Fruit fly (Drosophila melanogaster) whole organism, embryonic: ENCODE data around the gene CG14931.

Experiments used
- B-H2 ChIP-seq: fragments of 200-800 bp; sonication (Bioruptor generic); optimal IDR thresholded peaks from 2 replicates; lab custom pipeline; 2018; ENCODE audit warnings: missing biosample characterization, mild to moderate bottlenecking, missing genetic modification characterization
- CG10147 ChIP-seq: fragments of 200-800 bp; sonication (Bioruptor generic); optimal IDR thresholded peaks from 2 replicates; lab custom pipeline; 2019; ENCODE audit warnings: missing biosample characterization, mild to moderate bottlenecking, missing genetic modification characterization, moderate library complexity
- CG10274 ChIP-seq: fragments of 200-800 bp; sonication (Bioruptor generic); optimal IDR thresholded peaks from 3 replicates; lab custom pipeline; 2017; ENCODE audit warnings: missing biosample characterization, mild to moderate bottlenecking, missing genetic modification characterization
- CG10543 ChIP-seq: fragments of 200-800 bp; sonication (Bioruptor generic); optimal IDR thresholded peaks from 3 replicates; lab custom pipeline; 2017; ENCODE audit warnings: missing biosample characterization, mild to moderate bottlenecking, missing genetic modification characterization, moderate library complexity
- CG12236 ChIP-seq: fragments of 200-800 bp; sonication (Bioruptor generic); optimal IDR thresholded peaks from 2 replicates; lab custom pipeline; 2016; ENCODE audit warnings: missing biosample characterization, missing genetic modification characterization
- CG12659 ChIP-seq: fragments of 200-800 bp; sonication (Bioruptor generic); optimal IDR thresholded peaks from 3 replicates; lab custom pipeline; 2017; ENCODE audit warnings: mild to moderate bottlenecking, missing biosample characterization, missing genetic modification reagents, missing genetic modification characterization
- CG14014 ChIP-seq: fragments of 200-800 bp; sonication (Bioruptor generic); IDR thresholded peaks from 2 replicates; pipeline ENCODE4 v1.3.6; 2022; ENCODE audit warnings: missing biosample characterization, missing genetic modification characterization
- CG14050 ChIP-seq: fragments of 200-800 bp; sonication (Bioruptor generic); IDR thresholded peaks from 3 replicates; pipeline ENCODE4 v1.3.6; 2022; ENCODE audit warnings: missing biosample characterization, missing genetic modification characterization
- CG17186 ChIP-seq: fragments of 200-800 bp; sonication (Bioruptor generic); optimal IDR thresholded peaks from 3 replicates; lab custom pipeline; 2017; ENCODE audit warnings: missing biosample characterization, missing genetic modification reagents, missing genetic modification characterization
- CG17328 ChIP-seq: fragments of 200-800 bp; sonication (Bioruptor generic); IDR thresholded peaks from 2 replicates; pipeline ENCODE4 v1.3.6; 2022; ENCODE audit warnings: missing biosample characterization, missing genetic modification characterization
- CG2120 ChIP-seq: fragments of 200-800 bp; sonication (Bioruptor generic); optimal IDR thresholded peaks from 3 replicates; lab custom pipeline; 2016; ENCODE audit warnings: missing biosample characterization, missing genetic modification characterization
- CG3065 ChIP-seq: fragments of 200-800 bp; sonication (Bioruptor generic); optimal IDR thresholded peaks from 2 replicates; lab custom pipeline; 2016; ENCODE audit warnings: missing biosample characterization, missing genetic modification characterization
- CG3726 ChIP-seq: fragments of 200-800 bp; sonication (Bioruptor generic); IDR thresholded peaks from 3 replicates; pipeline ENCODE4, ENCODE4 v1.3.6; 2022; ENCODE audit warnings: missing biosample characterization, missing genetic modification characterization
- CG4282 ChIP-seq: fragments of 200-800 bp; sonication (Bioruptor generic); optimal IDR thresholded peaks from 2 replicates; lab custom pipeline; 2016; ENCODE audit warnings: missing biosample characterization, missing genetic modification characterization
- CG7745 ChIP-seq: fragments of 200-800 bp; sonication (Bioruptor generic); optimal IDR thresholded peaks from 2 replicates; lab custom pipeline; 2018; ENCODE audit warnings: missing biosample characterization, mild to moderate bottlenecking, missing genetic modification characterization, moderate library complexity
- CG7963 ChIP-seq: fragments of 200-800 bp; sonication (Bioruptor generic); IDR thresholded peaks from 3 replicates; pipeline ENCODE4 v1.3.6; 2022; ENCODE audit warnings: missing biosample characterization, missing genetic modification characterization; ENCODE audit not compliant: partially characterized antibody
- CG9215 ChIP-seq: fragments of 200-800 bp; sonication (Bioruptor generic); IDR thresholded peaks from 2 replicates; pipeline ENCODE4 v1.3.6; 2022; ENCODE audit warnings: missing biosample characterization, missing genetic modification characterization
- CG9932 ChIP-seq: fragments of 200-800 bp; sonication (Bioruptor generic); IDR thresholded peaks from 2 replicates; pipeline ENCODE4 v1.3.6; 2022; ENCODE audit warnings: missing biosample characterization, missing genetic modification characterization
- CHES-1-like ChIP-seq: fragments of 200-800 bp; sonication (Bioruptor generic); optimal IDR thresholded peaks from 2 replicates; lab custom pipeline; 2016; ENCODE audit warnings: missing biosample characterization, missing genetic modification characterization
- D19B ChIP-seq: fragments of 200-800 bp; sonication (Bioruptor generic); optimal IDR thresholded peaks from 2 replicates; lab custom pipeline; 2017; ENCODE audit warnings: missing biosample characterization, mild to moderate bottlenecking, missing genetic modification characterization
- Gug ChIP-seq: fragments of 200-800 bp; sonication (Bioruptor generic); IDR thresholded peaks from 4 replicates; pipeline ENCODE4 v1.3.6; 2022; ENCODE audit warnings: missing biosample characterization, missing genetic modification characterization
- MESR4 ChIP-seq: fragments of 200-800 bp; sonication (Bioruptor generic); optimal IDR thresholded peaks from 2 replicates; lab custom pipeline; 2018; ENCODE audit warnings: missing biosample characterization, mild to moderate bottlenecking, missing genetic modification characterization, moderate library complexity
- Max ChIP-seq: fragments of 200-800 bp; sonication (Bioruptor generic); optimal IDR thresholded peaks from 2 replicates; lab custom pipeline; 2016; ENCODE audit warnings: missing biosample characterization, mild to moderate bottlenecking, missing genetic modification characterization
- Mes4 ChIP-seq: fragments of 200-800 bp; sonication (Bioruptor generic); optimal IDR thresholded peaks from 2 replicates; lab custom pipeline; 2016; ENCODE audit warnings: missing biosample characterization, missing genetic modification characterization
- NK7.1 ChIP-seq: fragments of 200-800 bp; sonication (Bioruptor generic); optimal IDR thresholded peaks from 3 replicates; lab custom pipeline; 2016; ENCODE audit warnings: missing biosample characterization, missing genetic modification characterization
- Nf-YA ChIP-seq: fragments of 200-800 bp; sonication (Bioruptor generic); IDR thresholded peaks from 2 replicates; pipeline ENCODE4 v1.3.6; 2022; ENCODE audit warnings: missing biosample characterization, missing genetic modification characterization
- Nf-YB ChIP-seq: fragments of 200-800 bp; sonication (Bioruptor generic); optimal IDR thresholded peaks from 3 replicates; lab custom pipeline; 2019; ENCODE audit warnings: missing biosample characterization, mild to moderate bottlenecking, missing genetic modification characterization, moderate library complexity
- Nf-YC ChIP-seq: fragments of 200-800 bp; optimal IDR thresholded peaks from 3 replicates; lab custom pipeline; 2019; ENCODE audit warnings: missing biosample characterization, mild to moderate bottlenecking, missing genetic modification characterization, moderate library complexity
- Oaz ChIP-seq: fragments of 200-800 bp; sonication (Bioruptor generic); IDR thresholded peaks from 2 replicates; pipeline ENCODE4 v1.3.6; 2022; ENCODE audit warnings: missing biosample characterization, missing genetic modification characterization
- Side ChIP-seq: fragments of 200-800 bp; sonication (Bioruptor generic); optimal IDR thresholded peaks from 2 replicates; lab custom pipeline; 2016; ENCODE audit warnings: missing biosample characterization, missing genetic modification characterization
- Sox102F ChIP-seq: fragments of 200-800 bp; sonication (Bioruptor generic); optimal IDR thresholded peaks from 2 replicates; lab custom pipeline; 2018; ENCODE audit warnings: missing biosample characterization, mild to moderate bottlenecking, missing genetic modification characterization, moderate library complexity
- Sry-δ ChIP-seq: fragments of 200-800 bp; sonication (Bioruptor generic); optimal IDR thresholded peaks from 2 replicates; lab custom pipeline; 2016; ENCODE audit warnings: missing biosample characterization, missing genetic modification characterization
- Tbp ChIP-seq: fragments of >200 bp; optimal IDR thresholded peaks from 2 replicates; lab custom pipeline; 2018; ENCODE audit warnings: missing biosample characterization, missing genetic modification characterization
- cg ChIP-seq: fragments of 200-800 bp; sonication (Bioruptor generic); optimal IDR thresholded peaks from 3 replicates; lab custom pipeline; 2019; ENCODE audit warnings: missing biosample characterization, mild to moderate bottlenecking, missing genetic modification characterization, moderate library complexity
- corto ChIP-seq: fragments of 200-800 bp; sonication (Bioruptor generic); optimal IDR thresholded peaks from 2 replicates; lab custom pipeline; 2016; ENCODE audit warnings: missing biosample characterization, mild to moderate bottlenecking, missing genetic modification characterization, moderate library complexity
- dm ChIP-seq: fragments of 200-800 bp; sonication (Bioruptor generic); optimal IDR thresholded peaks from 3 replicates; lab custom pipeline; 2016; ENCODE audit warnings: missing biosample characterization, missing genetic modification characterization
- ewg ChIP-seq: fragments of 200-800 bp; sonication (Bioruptor generic); optimal IDR thresholded peaks from 3 replicates; lab custom pipeline; 2017; ENCODE audit warnings: mild to moderate bottlenecking, missing biosample characterization, missing genetic modification reagents, missing genetic modification characterization
- fd64A ChIP-seq: fragments of 200-800 bp; sonication (Bioruptor generic); optimal IDR thresholded peaks from 3 replicates; lab custom pipeline; 2018; ENCODE audit warnings: missing biosample characterization, mild to moderate bottlenecking, missing genetic modification characterization
- ftz-f1 ChIP-seq: fragments of 200-800 bp; sonication (Bioruptor generic); optimal IDR thresholded peaks from 2 replicates; lab custom pipeline; 2016; ENCODE audit warnings: missing biosample characterization, missing genetic modification characterization
- fu2 ChIP-seq: fragments of 200-800 bp; sonication (Bioruptor generic); optimal IDR thresholded peaks from 2 replicates; lab custom pipeline; 2016; ENCODE audit warnings: missing biosample characterization, missing genetic modification characterization
- insv ChIP-seq, 2 experiments: fragments of 200-800 bp; sonication (Bioruptor generic); optimal IDR thresholded peaks; 3 replicates each; lab custom pipeline; 2016 to 2018; ENCODE audit warnings: missing biosample characterization in 2 of 2, missing genetic modification characterization in 2 of 2
- lmd ChIP-seq: fragments of 200-800 bp; sonication (Bioruptor generic); IDR thresholded peaks from 2 replicates; pipeline ENCODE4 v1.3.6; 2022; ENCODE audit warnings: missing biosample characterization, missing genetic modification characterization
- pzg ChIP-seq: fragments of 200-800 bp; sonication (Bioruptor generic); optimal IDR thresholded peaks from 3 replicates; lab custom pipeline; 2018; ENCODE audit warnings: missing biosample characterization, mild to moderate bottlenecking, missing genetic modification characterization, moderate library complexity
- rib ChIP-seq: fragments of 200-800 bp; sonication (Bioruptor generic); IDR thresholded peaks from 2 replicates; pipeline ENCODE4 v1.3.6; 2022; ENCODE audit warnings: missing biosample characterization, missing genetic modification characterization
- seq ChIP-seq: fragments of 200-800 bp; sonication (Bioruptor generic); IDR thresholded peaks from 2 replicates; pipeline ENCODE4 v1.3.6; 2022; ENCODE audit warnings: missing biosample characterization, missing genetic modification characterization
- slbo ChIP-seq: fragments of 200-800 bp; sonication (Bioruptor generic); IDR thresholded peaks from 2 replicates; pipeline ENCODE4 v1.3.6; 2022; ENCODE audit warnings: missing biosample characterization, missing genetic modification characterization
- sna ChIP-seq: fragments of 200-800 bp; sonication (Bioruptor generic); IDR thresholded peaks from 2 replicates; pipeline ENCODE4 v1.3.6; 2022; ENCODE audit warnings: missing biosample characterization, missing genetic modification characterization; ENCODE audit not compliant: partially characterized antibody
- stwl ChIP-seq: fragments of 200-800 bp; sonication (Bioruptor generic); optimal IDR thresholded peaks from 3 replicates; lab custom pipeline; 2018; ENCODE audit warnings: missing biosample characterization, mild to moderate bottlenecking, missing genetic modification characterization, moderate library complexity
- tap ChIP-seq: fragments of 200-800 bp; optimal IDR thresholded peaks from 3 replicates; lab custom pipeline; 2019; ENCODE audit warnings: missing biosample characterization, mild to moderate bottlenecking, missing genetic modification characterization, moderate library complexity
- toy ChIP-seq: fragments of 200-800 bp; sonication (Bioruptor generic); IDR thresholded peaks from 2 replicates; pipeline ENCODE4 v1.3.6; 2022; ENCODE audit warnings: missing biosample characterization, missing genetic modification characterization
- tx ChIP-seq: fragments of 200-800 bp; sonication (Bioruptor generic); optimal IDR thresholded peaks from 2 replicates; lab custom pipeline; 2016; ENCODE audit warnings: missing biosample characterization, missing genetic modification characterization

The CG14931 gene

DNA sequence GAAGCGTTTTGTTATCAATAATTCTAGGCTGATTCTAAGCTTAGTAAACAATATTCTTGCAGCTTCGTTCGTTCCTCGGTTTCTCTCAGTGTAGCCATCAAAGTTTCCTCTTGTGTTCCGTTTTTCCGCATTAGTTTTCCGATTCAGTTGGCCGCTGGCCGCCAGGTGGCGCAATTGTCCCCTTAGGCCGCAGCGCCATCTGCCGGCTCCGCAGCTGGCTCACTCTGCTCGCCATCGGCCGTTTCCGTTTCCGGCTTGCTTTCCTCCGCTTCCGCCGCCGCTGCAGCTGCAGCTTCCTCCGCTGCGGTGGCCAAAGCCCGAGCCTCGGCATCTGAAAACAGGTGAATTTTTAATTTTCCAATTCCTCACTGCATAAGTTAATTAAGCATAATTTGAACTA is 28.2 kb downstream of the CG14931 start (continued):
- TF ChIP-seq insv (GFP tag; optimal IDR thresholded peaks at IDR 0.05; lab: Kevin White, UChicago) (peak in 1 of 2 experiments; percentile 83), CG12236 (peak; percentile 96), toy (peak; percentile 84), B-H2 (peak; percentile 80), rib (GFP tag; lab: Robert Waterston, UW) (0 out of 2 replicates have a peak, but pooled peaks have one; percentile 19), CG10147 (GFP tag; lab: Kevin White, UChicago) (peak; percentile 73), NK7.1 (GFP tag; lab: Kevin White, UChicago) (peak; percentile 94), pzg (GFP tag; lab: Kevin White, UChicago) (peak; percentile 18), Oaz (GFP tag; lab: Robert Waterston, UW) (peak; percentile 79), ewg (GFP tag; lab: Kevin White, UChicago) (peak; percentile 94), Side (GFP tag; lab: Kevin White, UChicago) (peak; percentile 93), sna (GFP tag; lab: Robert Waterston, UW) (no peak), CG10274 (peak; percentile 92), Nf-YC (tag; lab: Kevin White, UChicago) (peak; percentile 72), CG14014 (GFP tag; lab: Robert Waterston, UW) (peak; percentile 83), CG7745 (tag; lab: Kevin White, UChicago) (no peak), CG14050 (GFP tag; lab: Robert Waterston, UW) (peak; percentile 89), Nf-YB (GFP tag; lab: Kevin White, UChicago) (peak; percentile 75), fd64A (peak; percentile 97), lmd (GFP tag; lab: Robert Waterston, UW) (peak; percentile 78), CG3726 (GFP tag; lab: Robert Waterston, UW) (peak; percentile 90; the same call in 2 of the 3 replicates), Sry-δ (peak; percentile 64), Tbp (no peak), CG4282 (peak; percentile 82), Mes4 (GFP tag; lab: Kevin White, UChicago) (peak; percentile 98), CG9932 (GFP tag; lab: Robert Waterston, UW) (peak; percentile 65), stwl (peak; percentile 98), seq (GFP tag; lab: Robert Waterston, UW) (peak; percentile 76), cg (GFP tag; lab: Kevin White, UChicago) (no peak), Max (GFP tag; lab: Kevin White, UChicago) (peak; percentile 79), tx (peak; percentile 75), CG10543 (GFP tag; lab: Kevin White, UChicago) (peak; percentile 93), D19B (GFP tag; lab: Kevin White, UChicago) (peak; percentile 79), slbo (GFP tag; lab: Robert Waterston, UW) (peak; percentile 82), CG3065 (GFP tag; lab: Kevin White, UChicago) (peak; percentile 92), CHES-1-like (GFP tag; lab: Kevin White, UChicago) (peak; percentile 91), MESR4 (peak; percentile 52), CG7963 (peak; percentile 44; the same call in 1 of the 3 replicates), CG12659 (GFP tag; lab: Kevin White, UChicago) (peak; percentile 93), CG2120 (GFP tag; lab: Kevin White, UChicago) (peak; percentile 43), ftz-f1 (peak; percentile 80), CG9215 (GFP tag; lab: Robert Waterston, UW) (peak; percentile 56), Gug (GFP tag; lab: Robert Waterston, UW) (peak; percentile 87), corto (GFP tag; lab: Kevin White, UChicago) (no peak), fu2 (GFP tag; lab: Kevin White, UChicago) (peak; percentile 51), CG17186 (GFP tag; lab: Kevin White, UChicago) (peak; percentile 94), dm (peak; percentile 92), Sox102F (GFP tag; lab: Kevin White, UChicago) (peak; percentile 86), CG17328 (GFP tag; lab: Robert Waterston, UW) (peak; percentile 97), tap (tag; lab: Kevin White, UChicago) (peak; percentile 82), Nf-YA (peak; percentile 90)
